Fruit fly (Drosophila melanogaster): ENCODE results near the gene disp.

Gene disp

DNA sequence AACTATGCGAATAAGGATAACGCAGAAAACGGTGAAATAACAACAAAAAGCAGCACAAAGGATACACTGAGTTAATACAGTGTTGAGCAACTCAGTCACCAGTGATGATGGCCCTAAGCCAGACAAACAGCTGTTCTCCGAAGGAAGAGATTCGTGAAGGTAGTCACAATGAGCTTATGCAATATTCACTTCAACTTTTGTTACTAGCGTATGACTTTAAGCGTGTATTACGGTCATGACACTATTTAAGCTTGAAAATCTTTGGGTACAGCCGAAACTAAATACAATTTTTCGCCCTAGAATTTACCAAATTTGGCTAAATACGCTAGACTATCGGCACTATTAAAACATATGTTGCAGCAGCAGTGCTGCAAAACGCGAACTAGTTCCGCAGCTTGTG is at the start of gene disp, which contains the start of gene ECSIT (continued):
- TF ChIP-seq Lhr (GFP tag; optimal IDR thresholded peaks at IDR 0.05) (peak; percentile 9), CG1832 (GFP tag; optimal IDR thresholded peaks at IDR 0.05) (no peak), Dbx (GFP tag; IDR thresholded peaks at IDR 0.05) (no peak; the same call in 2 of the 3 replicates), Sry-δ (GFP tag; optimal IDR thresholded peaks at IDR 0.05) (no peak), CG11696 (GFP tag; IDR thresholded peaks at IDR 0.05) (no peak), CG18262 (tag; optimal IDR thresholded peaks at IDR 0.05) (no peak), CG9437 (GFP tag; optimal IDR thresholded peaks at IDR 0.05) (no peak), CG7556 (GFP tag; optimal IDR thresholded peaks at IDR 0.05) (no peak), seq (GFP tag; IDR thresholded peaks at IDR 0.05) (no peak), Fer3 (tag; optimal IDR thresholded peaks at IDR 0.05) (no peak), CrebB (tag; optimal IDR thresholded peaks at IDR 0.05) (no peak), Ravus (GFP tag; IDR thresholded peaks at IDR 0.05) (no peak), cad (GFP tag; optimal IDR thresholded peaks at IDR 0.05) (no peak), fru (optimal IDR thresholded peaks at IDR 0.05) (no peak), HLHmδ (GFP tag; optimal IDR thresholded peaks at IDR 0.05) (no peak), mld (GFP tag; IDR thresholded peaks at IDR 0.05; ENCODE audit: partially characterized antibody) (no peak), Myb (GFP tag; optimal IDR thresholded peaks at IDR 0.05) (peak; percentile 28), CG11560 (tag; IDR thresholded peaks at IDR 0.05) (no peak), repo (GFP tag; optimal IDR thresholded peaks at IDR 0.05) (no peak)

DNA sequence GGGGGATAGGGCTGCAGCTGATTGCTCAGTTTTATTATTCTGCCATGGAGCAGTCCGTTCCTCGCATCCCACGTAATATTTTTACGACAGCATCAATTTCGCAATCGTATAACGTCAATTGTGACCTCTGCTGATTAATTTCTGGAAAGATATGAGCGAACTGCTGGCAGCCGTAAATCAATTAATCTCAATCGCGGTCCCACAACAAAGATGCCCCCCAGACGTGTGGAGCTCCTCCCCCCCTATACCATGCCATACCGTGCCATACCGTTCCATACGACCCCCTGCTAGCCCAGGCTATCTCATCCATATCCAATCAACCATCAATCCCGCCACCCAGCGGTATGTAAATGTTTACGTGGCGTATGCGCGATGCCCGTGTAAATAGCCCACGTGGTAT is 25.2 kb upstream of the disp start:
- no peak for TF ChIP-seq CG7271 (tag; optimal IDR thresholded peaks at IDR 0.05)
- TF ChIP-seq sens (GFP tag), result peak; percentile 10
- 0 out of 3 replicates have a peak, but pooled peaks have one; percentile 23 for TF ChIP-seq ase (GFP tag; IDR thresholded peaks at IDR 0.05)

DNA sequence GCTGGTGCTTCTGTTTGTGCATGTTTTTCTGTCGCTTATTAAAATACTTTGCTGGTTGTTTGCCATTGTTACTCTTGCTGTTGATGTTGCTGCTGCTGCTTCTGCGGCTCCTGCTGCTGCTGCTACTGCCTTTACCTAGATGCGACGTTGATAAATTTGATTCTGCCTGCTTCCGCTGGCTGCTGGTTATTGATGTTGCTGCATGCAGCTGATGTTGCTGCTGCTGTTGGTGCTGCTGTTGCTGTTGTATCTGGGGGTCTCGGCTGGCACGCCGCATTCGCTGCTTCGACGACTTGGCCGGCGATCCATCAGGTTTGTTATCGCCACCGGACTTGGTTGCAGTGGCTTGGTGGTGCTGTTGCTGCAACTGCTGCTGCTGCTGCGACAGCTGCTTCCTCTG is 21.3 kb upstream of the disp start:
- no peak for TF ChIP-seq CG4820 (GFP tag; optimal IDR thresholded peaks at IDR 0.05)
- peak; percentile 4 for TF ChIP-seq CG8478 (optimal IDR thresholded peaks at IDR 0.05)

DNA sequence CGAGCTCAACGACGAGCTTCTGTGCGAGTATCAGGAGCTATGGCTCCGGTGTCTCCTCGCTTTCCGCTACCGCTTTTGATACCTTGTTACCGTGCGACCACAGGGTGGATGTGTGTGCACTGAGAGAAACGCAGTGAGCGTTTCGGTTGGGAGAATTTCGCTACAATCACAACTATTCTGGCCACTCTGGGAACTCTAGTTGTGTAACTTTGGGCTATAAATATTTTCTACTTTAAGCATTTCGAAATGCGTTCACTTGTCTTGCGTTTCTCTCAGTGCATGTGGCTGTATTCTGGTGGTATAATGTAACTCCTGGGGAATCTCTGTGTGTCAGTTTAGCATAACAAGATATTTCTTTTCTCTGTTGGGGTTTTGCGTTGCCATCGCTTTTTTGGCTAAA is 15.3 kb upstream of the disp start:
- TF ChIP-seq Camta (GFP tag; optimal IDR thresholded peaks at IDR 0.05) (no peak), prd (optimal IDR thresholded peaks at IDR 0.05) (no peak), prd (GFP tag; IDR thresholded peaks at IDR 0.05) (peak; percentile 51; the same call in 2 of the 3 replicates), CG6689 (GFP tag; IDR thresholded peaks at IDR 0.05) (peak; percentile 38; the same call in 1 of the 2 replicates), Pdp1 (GFP tag; optimal IDR thresholded peaks at IDR 0.05) (peak in 1 of 2 experiments; percentile 14), btn (GFP tag; optimal IDR thresholded peaks at IDR 0.05) (no peak), ind (GFP tag; optimal IDR thresholded peaks at IDR 0.05) (peak; percentile 25), CG9727 (GFP tag; optimal IDR thresholded peaks at IDR 0.05) (peak; percentile 11), dmrt99B (tag; optimal IDR thresholded peaks at IDR 0.05) (peak; percentile 21), Ets65A (GFP tag) (peak; percentile 93), Neu2 (GFP tag; optimal IDR thresholded peaks at IDR 0.05; ENCODE audit: borderline replicate concordance) (no peak), caup (GFP tag; optimal IDR thresholded peaks at IDR 0.05; ENCODE audit: severe bottlenecking) (peak; percentile 22), sisA (GFP tag; IDR thresholded peaks at IDR 0.05) (peak; percentile 46), Xbp1 (GFP tag; optimal IDR thresholded peaks at IDR 0.05) (peak; percentile 25), CG32772 (GFP tag; IDR thresholded peaks at IDR 0.05) (0 out of 2 replicates have a peak, but pooled peaks have one; percentile 20), Rfx (GFP tag; IDR thresholded peaks at IDR 0.05) (peak; percentile 44; the same call in 1 of the 2 replicates), Gug (GFP tag; IDR thresholded peaks at IDR 0.05) (0 out of 4 replicates have a peak, but pooled peaks have one; percentile 6), CG4424 (GFP tag; optimal IDR thresholded peaks at IDR 0.05) (peak; percentile 4), nmo (GFP tag; optimal IDR thresholded peaks at IDR 0.05) (peak; percentile 10), lab (GFP tag; optimal IDR thresholded peaks at IDR 0.05) (peak; percentile 44), CG30431 (GFP tag; optimal IDR thresholded peaks at IDR 0.05) (peak; percentile 29), CG14014 (GFP tag; IDR thresholded peaks at IDR 0.05) (0 out of 2 replicates have a peak, but pooled peaks have one; percentile 12), ci (GFP tag; IDR thresholded peaks at IDR 0.05) (peak; percentile 59; the same call in 2 of the 3 replicates), CG18599 (GFP tag; optimal IDR thresholded peaks at IDR 0.05) (peak; percentile 60), CG12659 (GFP tag; optimal IDR thresholded peaks at IDR 0.05) (no peak)

All from whole organism, embryonic.